Fruit fly (Drosophila melanogaster) whole organism, wandering third instar larva: Measurements from ENCODE around the gene CG7512.

Experiments used
- Abd-B ChIP-seq: fragments of >200 bp; optimal IDR thresholded peaks from 2 replicates; lab custom pipeline; 2017; ENCODE audit warnings: missing biosample characterization, missing genetic modification characterization
- sage ChIP-seq: fragments of 200-800 bp; sonication (Bioruptor generic); optimal IDR thresholded peaks from 2 replicates; lab custom pipeline; 2016; ENCODE audit warnings: missing biosample characterization, mild to moderate bottlenecking, missing genetic modification characterization

DNA sequence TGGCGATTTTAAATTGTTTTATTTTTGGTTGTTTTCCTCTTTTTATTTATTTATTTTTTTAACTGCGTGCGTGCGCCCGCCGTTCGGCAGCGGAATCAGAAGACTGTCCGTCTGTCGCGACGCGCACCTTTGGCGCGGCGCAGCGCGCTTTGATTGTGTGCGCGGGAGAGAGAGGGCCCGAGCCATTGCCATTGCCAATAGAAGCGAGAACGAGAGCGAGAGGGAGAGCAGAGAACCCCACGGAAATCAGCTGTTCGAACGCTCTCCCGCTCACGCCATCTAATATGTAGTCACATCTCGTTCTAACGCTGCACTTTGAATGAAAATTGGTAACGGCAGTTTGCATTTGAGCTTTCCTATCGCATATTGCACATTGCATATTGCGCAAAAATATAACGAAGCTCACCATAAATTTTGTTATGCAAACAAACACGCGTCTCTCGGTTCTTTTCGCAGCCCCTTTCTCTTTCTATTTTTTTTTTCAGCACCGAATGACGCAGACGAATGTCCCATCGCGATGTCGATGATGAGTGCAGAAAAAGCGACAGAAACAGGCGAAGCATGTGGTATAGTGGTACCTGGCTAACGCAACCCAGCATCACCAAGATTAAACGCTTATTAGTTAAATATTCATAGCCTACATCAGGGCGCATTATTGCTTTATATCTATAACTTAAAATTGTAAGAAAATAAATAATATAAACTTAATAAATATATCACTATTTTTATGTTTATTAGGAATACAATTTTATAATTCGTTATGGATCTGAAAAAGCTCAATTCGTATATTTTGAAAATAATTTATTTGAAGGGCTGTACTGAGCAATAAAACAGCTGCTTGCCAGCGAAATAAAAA is 21.1 kb downstream of the CG7512 start:
- no peak for TF ChIP-seq sage
- no peak for TF ChIP-seq Abd-B (GFP tag; lab: Kevin White, UChicago)
